Worm (Caenorhabditis elegans) whole organism, L3 larva: ENCODE data around the gene tim-1.

Source experiments
- aly-2 ChIP-seq: fragments of 150-350 bp; optimal IDR thresholded peaks from 2 replicates; lab custom pipeline; 2014; ENCODE audit warnings: missing biosample characterization, missing genetic modification characterization
- ama-1 ChIP-seq: fragments of 150-350 bp; optimal IDR thresholded peaks from 2 replicates; lab custom pipeline; 2018

- TF ChIP-seq aly-2 (tag; lab: Kevin White, UChicago) = no peak
- no peak for TF ChIP-seq ama-1 (lab: Kevin White, UChicago)
Measured at ce11 chrIII:12245570-12245969, 4.4 kb downstream of the tim-1 start.
